Worm (Caenorhabditis elegans) whole organism, late embryonic: ENCODE results near the gene rga-3.

Experiments used
- C08G9.2 ChIP-seq: sonication (generic microtip); optimal IDR thresholded peaks from 2 replicates; lab custom pipeline; 2016; ENCODE audit warnings: mild to moderate bottlenecking, missing genetic modification characterization, moderate library complexity, missing compliant biosample characterization
- Y22D7AL.16 ChIP-seq: sonication (generic microtip); optimal IDR thresholded peaks from 2 replicates; lab custom pipeline; 2016; ENCODE audit warnings: missing genetic modification characterization, missing compliant biosample characterization
- ama-1 ChIP-seq: fragments of 150-350 bp; optimal IDR thresholded peaks from 2 replicates; lab custom pipeline; 2014
- ceh-14 ChIP-seq: sonication (generic microtip); optimal IDR thresholded peaks from 2 replicates; lab custom pipeline; 2016; ENCODE audit warnings: missing genotype, missing genetic modification characterization, missing compliant biosample characterization
- ceh-24 ChIP-seq: sonication (generic microtip); optimal IDR thresholded peaks from 2 replicates; lab custom pipeline; 2016; ENCODE audit warnings: mild to moderate bottlenecking, missing genetic modification characterization, missing compliant biosample characterization
- ceh-30 ChIP-seq: fragments of 150-350 bp; optimal IDR thresholded peaks from 2 replicates; lab custom pipeline; 2014; ENCODE audit warnings: missing biosample characterization, missing genetic modification characterization
- ceh-31 ChIP-seq: sonication (generic microtip); optimal IDR thresholded peaks from 2 replicates; lab custom pipeline; 2016; ENCODE audit warnings: missing genetic modification characterization, missing compliant biosample characterization
- ceh-34 ChIP-seq: sonication (generic microtip); optimal IDR thresholded peaks from 2 replicates; lab custom pipeline; 2016; ENCODE audit warnings: mild to moderate bottlenecking, missing genetic modification characterization, missing compliant biosample characterization
- dmd-4 ChIP-seq: sonication (generic microtip); optimal IDR thresholded peaks from 2 replicates; lab custom pipeline; 2016; ENCODE audit warnings: borderline replicate concordance, missing genetic modification characterization, missing compliant biosample characterization
- elt-2 ChIP-seq: sonication (generic microtip); optimal IDR thresholded peaks from 2 replicates; lab custom pipeline; 2016; ENCODE audit warnings: missing genetic modification reagents, missing genetic modification characterization, missing compliant biosample characterization
- fkh-10 ChIP-seq: fragments of 150-350 bp; optimal IDR thresholded peaks from 2 replicates; lab custom pipeline; 2014; ENCODE audit warnings: missing biosample characterization, missing genetic modification reagents, missing genetic modification characterization
- fkh-6 ChIP-seq: sonication (generic microtip); optimal IDR thresholded peaks from 2 replicates; lab custom pipeline; 2016; ENCODE audit warnings: missing genetic modification characterization, missing compliant biosample characterization
- hlh-15 ChIP-seq: sonication (generic microtip); optimal IDR thresholded peaks from 2 replicates; lab custom pipeline; 2016; ENCODE audit warnings: missing genetic modification characterization, missing compliant biosample characterization
- hlh-30 ChIP-seq: sonication (generic microtip); optimal IDR thresholded peaks from 2 replicates; lab custom pipeline; 2017; ENCODE audit warnings: antibody characterized with exemption, missing genetic modification characterization, missing compliant biosample characterization; ENCODE audit not compliant: insufficient read depth
- hlh-6 ChIP-seq: sonication (generic microtip); optimal IDR thresholded peaks from 2 replicates; lab custom pipeline; 2016; ENCODE audit warnings: missing genotype, missing genetic modification characterization, missing compliant biosample characterization
- hlh-8 ChIP-seq: sonication (generic microtip); optimal IDR thresholded peaks from 2 replicates; lab custom pipeline; 2016; ENCODE audit warnings: missing genotype, missing genetic modification characterization, missing compliant biosample characterization
- lim-6 ChIP-seq: sonication (generic microtip); optimal IDR thresholded peaks from 2 replicates; lab custom pipeline; 2016; ENCODE audit warnings: missing genetic modification characterization, missing compliant biosample characterization
- npax-4 ChIP-seq: sonication (generic microtip); optimal IDR thresholded peaks from 2 replicates; lab custom pipeline; 2016; ENCODE audit warnings: missing genetic modification characterization, missing compliant biosample characterization
- odd-2 ChIP-seq: sonication (generic microtip); optimal IDR thresholded peaks from 2 replicates; lab custom pipeline; 2017; ENCODE audit warnings: antibody characterized with exemption, mild to moderate bottlenecking, missing genetic modification characterization, missing compliant biosample characterization
- pag-3 ChIP-seq: sonication (generic microtip); optimal IDR thresholded peaks from 2 replicates; lab custom pipeline; 2016; ENCODE audit warnings: missing compliant biosample characterization, missing genetic modification characterization, borderline replicate concordance
- pat-9 ChIP-seq: fragments of 200-800 bp; sonication (Bioruptor generic); optimal IDR thresholded peaks from 2 replicates; lab custom pipeline; 2018; ENCODE audit warnings: mild to moderate bottlenecking, missing genetic modification characterization, moderate library complexity, missing compliant biosample characterization
- pax-1 ChIP-seq: fragments of 150-350 bp; optimal IDR thresholded peaks from 2 replicates; lab custom pipeline; 2014; ENCODE audit warnings: missing biosample characterization, missing genetic modification characterization
- ref-2 ChIP-seq: sonication (generic microtip); optimal IDR thresholded peaks from 2 replicates; lab custom pipeline; 2016; ENCODE audit warnings: missing genetic modification characterization, missing compliant biosample characterization
- rnt-1 ChIP-seq: sonication (generic microtip); optimal IDR thresholded peaks from 2 replicates; lab custom pipeline; 2016; ENCODE audit warnings: missing genetic modification characterization, missing compliant biosample characterization
- sox-2 ChIP-seq: fragments of 200-800 bp; sonication (Bioruptor generic); IDR thresholded peaks from 2 replicates; pipeline ENCODE4 v1.3.6; 2022; ENCODE audit warnings: missing genetic modification reagents, missing genetic modification characterization, missing compliant biosample characterization
- syd-9 ChIP-seq: sonication (generic microtip); optimal IDR thresholded peaks from 2 replicates; lab custom pipeline; 2016; ENCODE audit warnings: mild to moderate bottlenecking, missing genetic modification characterization, moderate library complexity, missing compliant biosample characterization
- tbx-7 ChIP-seq: sonication (generic microtip); optimal IDR thresholded peaks from 2 replicates; lab custom pipeline; 2016; ENCODE audit warnings: missing genotype, missing genetic modification characterization, missing compliant biosample characterization
- unc-42 ChIP-seq: sonication (generic microtip); optimal IDR thresholded peaks from 2 replicates; lab custom pipeline; 2016; ENCODE audit warnings: missing genotype, missing genetic modification characterization, missing compliant biosample characterization
- unc-55 ChIP-seq: sonication (generic microtip); optimal IDR thresholded peaks from 2 replicates; lab custom pipeline; 2017; ENCODE audit warnings: missing biosample characterization, missing genetic modification reagents, missing genetic modification characterization
- ztf-16 ChIP-seq: sonication (generic microtip); optimal IDR thresholded peaks from 2 replicates; lab custom pipeline; 2017; ENCODE audit warnings: missing genetic modification characterization, missing compliant biosample characterization

The rga-3 gene

DNA sequence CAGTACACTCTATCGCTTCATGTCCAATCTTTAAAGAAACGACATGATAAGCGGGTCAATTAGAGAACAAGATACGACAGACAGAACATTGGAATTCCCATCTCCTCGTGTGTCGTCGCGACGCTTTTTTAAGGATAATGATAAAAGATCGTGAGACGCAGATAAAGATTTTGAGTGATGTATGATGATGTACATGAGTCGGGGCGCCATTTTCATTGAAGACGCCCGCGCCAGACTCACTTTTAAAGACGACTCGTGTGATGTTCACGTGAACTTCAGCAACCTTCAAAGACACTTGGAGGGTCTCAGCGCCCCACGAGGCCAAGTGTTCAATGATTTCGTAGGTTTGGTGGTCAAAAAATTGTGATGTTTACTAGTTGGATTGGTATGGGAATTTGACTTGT is 50.6 kb downstream of the rga-3 start:
- TF ChIP-seq elt-2 (tag; lab: Kevin White, UChicago) (peak; percentile 30), ceh-14 (tag; lab: Kevin White, UChicago) (no peak)

DNA sequence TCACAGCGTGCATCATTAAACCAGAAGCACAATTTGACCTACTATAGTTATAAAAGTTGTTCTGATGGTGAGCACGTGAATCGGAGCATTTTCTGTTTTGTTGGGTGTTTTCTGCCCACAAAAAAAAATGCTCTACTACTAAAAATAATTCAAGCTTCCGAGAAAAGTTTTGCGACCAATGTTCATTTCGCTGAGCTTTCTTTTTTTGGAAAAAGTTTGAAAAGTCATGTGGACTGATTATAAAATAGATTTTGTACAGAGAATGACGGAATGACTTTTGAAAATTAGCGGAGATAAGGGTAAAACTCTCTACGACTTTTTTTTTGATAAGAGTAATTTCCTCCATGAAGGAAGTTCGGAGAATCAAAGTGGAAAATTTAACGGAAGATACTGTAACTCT is 51.8 kb downstream of the rga-3 start:
- TF ChIP-seq hlh-8 (tag; lab: Kevin White, UChicago) (no peak), npax-4 (tag; lab: Kevin White, UChicago) (no peak), hlh-15 (no peak), C08G9.2 (tag; lab: Kevin White, UChicago) (no peak), Y22D7AL.16 (tag; lab: Kevin White, UChicago) (no peak), ztf-16 (no peak), odd-2 (tag; lab: Kevin White, UChicago) (no peak), unc-55 (no peak), rnt-1 (no peak), ceh-31 (tag; lab: Kevin White, UChicago) (no peak), fkh-10 (GFP tag; lab: Kevin White, UChicago) (no peak), unc-42 (tag; lab: Kevin White, UChicago) (no peak), tbx-7 (tag; lab: Kevin White, UChicago) (no peak), ceh-30 (tag; lab: Kevin White, UChicago) (no peak), fkh-6 (no peak), pag-3 (tag; lab: Kevin White, UChicago) (no peak), lim-6 (no peak), syd-9 (no peak), ama-1 (lab: Kevin White, UChicago) (no peak), ceh-24 (tag; lab: Kevin White, UChicago) (no peak)
- TF ChIP-seq, all 69 proteins: peak for 0

DNA sequence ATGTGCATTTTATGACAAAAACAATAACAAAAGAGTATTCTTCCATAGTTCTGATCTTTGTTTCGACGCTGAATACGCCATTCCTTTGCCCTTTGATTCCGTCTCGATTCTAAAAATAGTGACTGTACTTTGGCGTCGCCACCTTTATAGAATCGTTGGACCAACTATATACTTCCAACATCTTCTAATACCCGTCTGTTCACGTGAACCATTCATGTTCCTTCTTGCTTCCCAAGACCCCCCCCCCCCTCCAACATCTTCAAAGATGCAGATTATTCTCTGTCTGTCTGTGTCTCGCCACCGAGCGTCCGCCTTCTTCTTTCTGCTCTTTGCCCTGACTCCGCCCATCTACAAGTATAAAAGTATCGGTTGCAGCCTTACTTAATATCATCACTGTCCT is 52.3 kb downstream of the rga-3 start:
- TF ChIP-seq odd-2 (tag; lab: Kevin White, UChicago) (no peak), hlh-6 (tag; lab: Kevin White, UChicago) (no peak)

DNA sequence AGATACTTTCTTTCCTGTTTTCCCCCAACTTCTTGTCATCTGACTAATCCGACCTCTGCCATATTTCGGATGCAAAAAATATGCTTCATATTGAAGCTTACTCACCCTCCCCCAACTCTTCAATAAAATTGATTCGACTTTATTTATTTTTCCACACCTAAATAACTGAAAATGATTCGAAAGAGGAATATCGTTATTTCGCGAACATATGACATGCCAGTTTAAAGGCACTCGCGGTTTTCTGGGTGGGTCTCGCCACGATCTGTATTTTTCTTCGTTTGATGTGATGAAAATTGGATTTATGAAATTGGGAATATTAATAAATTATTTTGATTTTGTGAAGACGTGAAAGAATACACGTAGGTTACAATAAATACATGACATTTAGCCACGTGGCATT is 53.9 kb downstream of the rga-3 start, which contains the start of gene F44E7.3:
F44E7.3 (plus strand) TSS at position 319 of the 400 bp plus-strand sequence.
- TF ChIP-seq ceh-30 (tag; lab: Kevin White, UChicago) (no peak), sox-2 (GFP tag; lab: Robert Waterston, UW) (no peak), unc-42 (tag; lab: Kevin White, UChicago) (no peak), dmd-4 (tag; lab: Kevin White, UChicago) (no peak), ceh-34 (no peak), ama-1 (lab: Kevin White, UChicago) (no peak), lim-6 (no peak), ref-2 (tag; lab: Kevin White, UChicago) (no peak), pat-9 (tag; lab: Kevin White, UChicago) (no peak), hlh-30 (tag; lab: Kevin White, UChicago) (no peak), pax-1 (tag; lab: Kevin White, UChicago) (no peak)
